Fruit fly (Drosophila melanogaster) whole organism, embryonic: ENCODE measurements around the gene Pbp45.

Source experiments
- CG13775 ChIP-seq: fragments of 200-800 bp; sonication (Bioruptor generic); optimal IDR thresholded peaks from 3 replicates; lab custom pipeline; 2017; ENCODE audit warnings: missing biosample characterization, mild to moderate bottlenecking, missing genetic modification characterization
- CG13894 ChIP-seq: fragments of 200-800 bp; sonication (Bioruptor generic); optimal IDR thresholded peaks from 3 replicates; lab custom pipeline; 2018; ENCODE audit warnings: missing biosample characterization, mild to moderate bottlenecking, missing genetic modification characterization, moderate library complexity
- CG14710 ChIP-seq: fragments of 200-800 bp; sonication (Bioruptor generic); optimal IDR thresholded peaks from 3 replicates; lab custom pipeline; 2019; ENCODE audit warnings: missing biosample characterization, mild to moderate bottlenecking, missing genetic modification characterization, moderate library complexity
- CG14965 ChIP-seq: fragments of 200-800 bp; sonication (Bioruptor generic); optimal IDR thresholded peaks from 2 replicates; lab custom pipeline; 2016; ENCODE audit warnings: missing biosample characterization, missing genetic modification characterization, borderline replicate concordance
- CG1647 ChIP-seq: fragments of 200-800 bp; sonication (Bioruptor generic); optimal IDR thresholded peaks from 3 replicates; lab custom pipeline; 2016; ENCODE audit warnings: missing biosample characterization, missing genetic modification characterization
- CG17361 ChIP-seq: fragments of 200-800 bp; sonication (Bioruptor generic); IDR thresholded peaks from 3 replicates; pipeline ENCODE4 v1.3.6; 2022; ENCODE audit warnings: missing biosample characterization, missing genetic modification characterization
- CG17612 ChIP-seq: fragments of 200-800 bp; sonication (Bioruptor generic); IDR thresholded peaks from 2 replicates; pipeline ENCODE4 v1.3.6; 2022; ENCODE audit warnings: missing biosample characterization, missing genetic modification characterization
- CG2120 ChIP-seq: fragments of 200-800 bp; sonication (Bioruptor generic); optimal IDR thresholded peaks from 3 replicates; lab custom pipeline; 2016; ENCODE audit warnings: missing biosample characterization, missing genetic modification characterization
- CG3163 ChIP-seq: fragments of 200-800 bp; sonication (Bioruptor generic); optimal IDR thresholded peaks from 3 replicates; lab custom pipeline; 2016; ENCODE audit warnings: missing biosample characterization, missing genetic modification characterization
- CG32767 ChIP-seq: fragments of 200-800 bp; sonication (Bioruptor generic); IDR thresholded peaks from 2 replicates; pipeline ENCODE4 v1.3.6; 2022; ENCODE audit warnings: missing biosample characterization, missing genetic modification characterization
- CG33213 ChIP-seq: fragments of 200-800 bp; sonication (Bioruptor generic); optimal IDR thresholded peaks from 3 replicates; lab custom pipeline; 2016; ENCODE audit warnings: missing biosample characterization, missing genetic modification characterization
- CG3838 ChIP-seq: fragments of 200-800 bp; sonication (Bioruptor generic); optimal IDR thresholded peaks from 3 replicates; lab custom pipeline; 2016; ENCODE audit warnings: missing biosample characterization, missing genetic modification characterization
- CG4707 ChIP-seq: fragments of 200-800 bp; sonication (Bioruptor generic); optimal IDR thresholded peaks from 2 replicates; lab custom pipeline; 2018; ENCODE audit warnings: missing biosample characterization, mild to moderate bottlenecking, missing genetic modification characterization, moderate library complexity
- CG4730 ChIP-seq: fragments of 200-800 bp; sonication (Bioruptor generic); IDR thresholded peaks from 2 replicates; pipeline ENCODE4 v1.3.6; 2022; ENCODE audit warnings: missing biosample characterization, missing genetic modification characterization
- CG4854 ChIP-seq: fragments of 200-800 bp; sonication (Bioruptor generic); optimal IDR thresholded peaks from 2 replicates; lab custom pipeline; 2016; ENCODE audit warnings: missing biosample characterization, missing genetic modification characterization, inconsistent platforms
- CG5180 ChIP-seq: fragments of 200-800 bp; sonication (Bioruptor generic); optimal IDR thresholded peaks from 3 replicates; lab custom pipeline; 2017; ENCODE audit warnings: missing biosample characterization, missing genetic modification characterization, mild to moderate bottlenecking, moderate library complexity, missing genetic modification reagents
- CG7745 ChIP-seq: fragments of 200-800 bp; sonication (Bioruptor generic); optimal IDR thresholded peaks from 2 replicates; lab custom pipeline; 2018; ENCODE audit warnings: missing biosample characterization, mild to moderate bottlenecking, missing genetic modification characterization, moderate library complexity
- CG7786 ChIP-seq: fragments of 200-800 bp; sonication (Bioruptor generic); optimal IDR thresholded peaks from 2 replicates; lab custom pipeline; 2016; ENCODE audit warnings: missing biosample characterization, missing genetic modification characterization
- CG7963 ChIP-seq: fragments of 200-800 bp; sonication (Bioruptor generic); IDR thresholded peaks from 3 replicates; pipeline ENCODE4 v1.3.6; 2022; ENCODE audit warnings: missing biosample characterization, missing genetic modification characterization; ENCODE audit not compliant: partially characterized antibody
- CoRest ChIP-seq: fragments of 200-800 bp; sonication (Bioruptor generic); optimal IDR thresholded peaks from 3 replicates; lab custom pipeline; 2018; ENCODE audit warnings: missing biosample characterization, mild to moderate bottlenecking, missing genetic modification characterization, moderate library complexity
- D19A ChIP-seq: fragments of 200-800 bp; optimal IDR thresholded peaks from 3 replicates; lab custom pipeline; 2019; ENCODE audit warnings: missing biosample characterization, mild to moderate bottlenecking, missing genetic modification characterization, moderate library complexity
- Doc2 ChIP-seq: fragments of 200-800 bp; sonication (Bioruptor generic); IDR thresholded peaks from 2 replicates; pipeline ENCODE4 v1.3.6; 2022; ENCODE audit warnings: missing biosample characterization, missing genetic modification characterization
- E2f2 ChIP-seq: fragments of 200-800 bp; sonication (Bioruptor generic); IDR thresholded peaks from 2 replicates; pipeline ENCODE4 v1.3.6; 2022; ENCODE audit warnings: missing biosample characterization, missing genetic modification characterization
- Fer1 ChIP-seq: fragments of 200-800 bp; sonication (Bioruptor generic); optimal IDR thresholded peaks from 2 replicates; lab custom pipeline; 2017; ENCODE audit warnings: missing biosample characterization, mild to moderate bottlenecking, missing genetic modification characterization
- H2.0 ChIP-seq: fragments of 200-800 bp; sonication (Bioruptor generic); IDR thresholded peaks from 2 replicates; pipeline ENCODE4 v1.3.6; 2022; ENCODE audit warnings: missing biosample characterization, missing genetic modification characterization
- Hand ChIP-seq: fragments of 200-800 bp; sonication (Bioruptor generic); optimal IDR thresholded peaks from 2 replicates; lab custom pipeline; 2017; ENCODE audit warnings: mild to moderate bottlenecking, missing biosample characterization, missing genetic modification reagents, missing genetic modification characterization
- Max ChIP-seq: fragments of 200-800 bp; sonication (Bioruptor generic); optimal IDR thresholded peaks from 2 replicates; lab custom pipeline; 2016; ENCODE audit warnings: missing biosample characterization, mild to moderate bottlenecking, missing genetic modification characterization
- Mes4 ChIP-seq: fragments of 200-800 bp; sonication (Bioruptor generic); optimal IDR thresholded peaks from 2 replicates; lab custom pipeline; 2016; ENCODE audit warnings: missing biosample characterization, missing genetic modification characterization
- NK7.1 ChIP-seq: fragments of 200-800 bp; sonication (Bioruptor generic); optimal IDR thresholded peaks from 3 replicates; lab custom pipeline; 2016; ENCODE audit warnings: missing biosample characterization, missing genetic modification characterization
- Pdp1 ChIP-seq, 2 experiments: fragments of 200-800 bp; sonication (Bioruptor generic); optimal IDR thresholded peaks; 3 replicates each; lab custom pipeline; 2016; ENCODE audit warnings: missing biosample characterization in 2 of 2, missing genetic modification characterization in 2 of 2, mild to moderate bottlenecking in 1 of 2, moderate library complexity in 1 of 2
- Scr ChIP-seq: fragments of 200-800 bp; sonication (Bioruptor generic); IDR thresholded peaks from 2 replicates; pipeline ENCODE4 v1.3.6; 2022; ENCODE audit warnings: missing biosample characterization, missing genetic modification characterization; ENCODE audit not compliant: partially characterized antibody
- Six4 ChIP-seq: fragments of 200-800 bp; sonication (Bioruptor generic); optimal IDR thresholded peaks from 2 replicates; lab custom pipeline; 2016; ENCODE audit warnings: missing biosample characterization, missing genetic modification characterization
- Usf ChIP-seq: fragments of 200-800 bp; sonication (Bioruptor generic); optimal IDR thresholded peaks from 2 replicates; lab custom pipeline; 2017; ENCODE audit warnings: missing genotype, missing biosample characterization, missing genetic modification characterization
- ab ChIP-seq: fragments of 200-800 bp; sonication (Bioruptor generic); optimal IDR thresholded peaks from 2 replicates; lab custom pipeline; 2016; ENCODE audit warnings: missing biosample characterization, missing genetic modification characterization
- ara ChIP-seq: fragments of 200-800 bp; sonication (Bioruptor generic); IDR thresholded peaks from 2 replicates; pipeline ENCODE4 v1.3.6; 2022; ENCODE audit warnings: missing biosample characterization, missing genetic modification characterization
- bcd ChIP-seq: fragments of 200-800 bp; sonication (Bioruptor generic); optimal IDR thresholded peaks from 2 replicates; lab custom pipeline; 2017; ENCODE audit warnings: missing biosample characterization, mild to moderate bottlenecking, missing genetic modification characterization
- da ChIP-seq: fragments of 200-800 bp; sonication (Bioruptor generic); optimal IDR thresholded peaks from 2 replicates; lab custom pipeline; 2016; ENCODE audit warnings: missing biosample characterization, missing genetic modification characterization
- dm ChIP-seq: fragments of 200-800 bp; sonication (Bioruptor generic); optimal IDR thresholded peaks from 3 replicates; lab custom pipeline; 2016; ENCODE audit warnings: missing biosample characterization, missing genetic modification characterization
- fd3F ChIP-seq: fragments of 200-800 bp; sonication (Bioruptor generic); optimal IDR thresholded peaks from 2 replicates; lab custom pipeline; 2018; ENCODE audit warnings: missing biosample characterization, mild to moderate bottlenecking, missing genetic modification characterization, moderate library complexity
- hkb ChIP-seq, 2 experiments: fragments of 200-800 bp in 1 of 2; fragments of >200 bp in 1 of 2; sonication (Bioruptor generic) in 1 of 2; IDR thresholded peaks in 1 of 2; optimal IDR thresholded peaks in 1 of 2; 2 replicates each; pipeline versions ENCODE4 v1.3.6 to Lab custom; 2017 to 2022; ENCODE audit warnings: missing biosample characterization in 1 of 2, missing genetic modification characterization in 1 of 2
- luna ChIP-seq: fragments of 200-800 bp; sonication (Bioruptor generic); optimal IDR thresholded peaks from 2 replicates; lab custom pipeline; 2016; ENCODE audit warnings: missing biosample characterization, missing genetic modification characterization
- maf-S ChIP-seq: fragments of 200-800 bp; sonication (Bioruptor generic); optimal IDR thresholded peaks from 2 replicates; lab custom pipeline; 2016; ENCODE audit warnings: missing biosample characterization, missing genetic modification characterization
- pho ChIP-seq: fragments of 200-800 bp; sonication (Bioruptor generic); optimal IDR thresholded peaks from 2 replicates; lab custom pipeline; 2016; ENCODE audit warnings: missing biosample characterization, missing genetic modification characterization
- sc ChIP-seq, 3 experiments: fragments of >200 bp in 2 of 3; fragments of 200-800 bp in 1 of 3; sonication (Bioruptor generic) in 1 of 3; optimal IDR thresholded peaks; 2 replicates in 2 of 3; 3 replicates in 1 of 3; lab custom pipeline; 2017; ENCODE audit warnings: mild to moderate bottlenecking in 1 of 3, missing biosample characterization in 1 of 3, missing genetic modification characterization in 1 of 3, missing genetic modification reagents in 1 of 3
- slp2 ChIP-seq: fragments of 200-800 bp; sonication (Bioruptor generic); optimal IDR thresholded peaks from 2 replicates; lab custom pipeline; 2016; ENCODE audit warnings: missing biosample characterization, missing genetic modification characterization
- sob ChIP-seq: fragments of 200-800 bp; sonication (Bioruptor generic); IDR thresholded peaks from 2 replicates; pipeline ENCODE4 v1.3.6; 2022; ENCODE audit warnings: missing biosample characterization, missing genetic modification characterization
- stwl ChIP-seq: fragments of 200-800 bp; sonication (Bioruptor generic); optimal IDR thresholded peaks from 3 replicates; lab custom pipeline; 2018; ENCODE audit warnings: missing biosample characterization, mild to moderate bottlenecking, missing genetic modification characterization, moderate library complexity
- toy ChIP-seq: fragments of 200-800 bp; sonication (Bioruptor generic); IDR thresholded peaks from 2 replicates; pipeline ENCODE4 v1.3.6; 2022; ENCODE audit warnings: missing biosample characterization, missing genetic modification characterization
- tup ChIP-seq: fragments of 200-800 bp; sonication (Bioruptor generic); optimal IDR thresholded peaks from 2 replicates; lab custom pipeline; 2016; ENCODE audit warnings: missing biosample characterization, mild to moderate bottlenecking, missing genetic modification characterization, moderate library complexity
- twi ChIP-seq: fragments of 200-800 bp; optimal IDR thresholded peaks from 2 replicates; lab custom pipeline; 2019; ENCODE audit warnings: missing biosample characterization, mild to moderate bottlenecking, missing genetic modification characterization, moderate library complexity
- zen ChIP-seq: fragments of 200-800 bp; sonication (Bioruptor generic); optimal IDR thresholded peaks from 3 replicates; lab custom pipeline; 2018; ENCODE audit warnings: missing biosample characterization, mild to moderate bottlenecking, missing genetic modification characterization, moderate library complexity

The Pbp45 gene

dm6 chr3R:15794258-15794727 lies 45.0 kb downstream of the Pbp45 start (continued):
- TF ChIP-seq CoRest (tag; lab: Kevin White, UChicago) (peak; percentile 15), da (GFP tag; lab: Kevin White, UChicago) (peak; percentile 22), Scr (GFP tag; lab: Robert Waterston, UW) (no peak), E2f2 (0 out of 2 replicates have a peak, but pooled peaks have one; percentile 28), NK7.1 (GFP tag; lab: Kevin White, UChicago) (peak; percentile 15), ab (no peak), stwl (tag; lab: Kevin White, UChicago) (no peak), dm (GFP tag; lab: Kevin White, UChicago) (peak; percentile 38), CG13894 (tag; lab: Kevin White, UChicago) (peak; percentile 29), CG7745 (tag; lab: Kevin White, UChicago) (peak; percentile 13), sob (GFP tag; lab: Robert Waterston, UW) (peak; percentile 59), Max (GFP tag; lab: Kevin White, UChicago) (peak; percentile 50), Fer1 (peak; percentile 64), zen (tag; lab: Kevin White, UChicago) (peak; percentile 3), CG1647 (GFP tag; lab: Kevin White, UChicago) (peak; percentile 28), sc (optimal IDR thresholded peaks at IDR 0.05; lab: Kevin White, UChicago) (no peak), sc (GFP tag; optimal IDR thresholded peaks at IDR 0.05; lab: Kevin White, UChicago) (no peak), bcd (GFP tag; lab: Kevin White, UChicago) (peak; percentile 14), CG7963 (GFP tag; lab: Robert Waterston, UW) (no peak), CG4854 (GFP tag; lab: Kevin White, UChicago) (no peak), CG17612 (GFP tag; lab: Robert Waterston, UW) (no peak), CG14710 (tag; lab: Kevin White, UChicago) (no peak), CG17361 (GFP tag; lab: Robert Waterston, UW) (no peak; the same call in 2 of the 3 replicates), CG2120 (GFP tag; lab: Kevin White, UChicago) (peak; percentile 58), CG7786 (GFP tag; lab: Kevin White, UChicago) (no peak), hkb (optimal IDR thresholded peaks at IDR 0.05; lab: Kevin White, UChicago) (no peak), hkb (GFP tag; IDR thresholded peaks at IDR 0.05; lab: Robert Waterston, UW) (no peak), CG4730 (GFP tag; lab: Robert Waterston, UW) (no peak), CG14965 (no peak), Doc2 (no peak), CG3163 (no peak), toy (no peak), CG33213 (GFP tag; lab: Kevin White, UChicago) (peak; percentile 66)

- TF ChIP-seq slp2 (GFP tag; lab: Kevin White, UChicago) (no peak), Usf (GFP tag; lab: Kevin White, UChicago) (no peak), ara (GFP tag; lab: Robert Waterston, UW) (peak; percentile 25; the same call in 1 of the 2 replicates), CG13775 (GFP tag; lab: Kevin White, UChicago) (peak; percentile 33), H2.0 (GFP tag; lab: Robert Waterston, UW) (no peak), Six4 (GFP tag; lab: Kevin White, UChicago) (peak; percentile 9), CG4707 (GFP tag; lab: Kevin White, UChicago) (no peak), Mes4 (GFP tag; lab: Kevin White, UChicago) (no peak), Pdp1 (GFP tag; optimal IDR thresholded peaks at IDR 0.05; lab: Kevin White, UChicago) (peak in 1 of 2 experiments; percentile 66), pho (GFP tag; lab: Kevin White, UChicago) (no peak), luna (GFP tag; lab: Kevin White, UChicago) (no peak), CG5180 (GFP tag; lab: Kevin White, UChicago) (no peak), CG32767 (GFP tag; lab: Robert Waterston, UW) (peak; percentile 41; the same call in 1 of the 2 replicates), D19A (tag; lab: Kevin White, UChicago) (peak; percentile 38), tup (GFP tag; lab: Kevin White, UChicago) (peak; percentile 54), twi (tag; lab: Kevin White, UChicago) (peak; percentile 31), maf-S (no peak), fd3F (GFP tag; lab: Kevin White, UChicago) (no peak), CG3838 (GFP tag; lab: Kevin White, UChicago) (no peak), Hand (no peak)
These were observed 45.9 kb downstream of the Pbp45 start, which contains the start of gene nsl1 for dm6 chr3R:15793372-15793802. Gene nsl1 (plus strand): TSS chr3R:15793782.
